Worm (Caenorhabditis elegans) whole organism, L4 larva: Measurements from ENCODE around the gene B0507.9.

Experiments
- ama-1 ChIP-seq: fragments of 150-350 bp; optimal IDR thresholded peaks from 2 replicates; lab custom pipeline; 2014; ENCODE audit warnings: inconsistent platforms, mixed read lengths
- ceh-62 ChIP-seq: sonication (generic microtip); optimal IDR thresholded peaks from 2 replicates; lab custom pipeline; 2017; ENCODE audit warnings: missing biosample characterization, missing genetic modification characterization
- daf-12 ChIP-seq: fragments of 150-350 bp; optimal IDR thresholded peaks from 2 replicates; lab custom pipeline; 2014; ENCODE audit warnings: missing biosample characterization, missing genetic modification reagents, missing genetic modification characterization
- egl-43 ChIP-seq: fragments of 200-800 bp; sonication (Bioruptor generic); IDR thresholded peaks from 2 replicates; pipeline ENCODE4 v1.3.6; 2022; ENCODE audit warnings: missing genetic modification reagents, missing genetic modification characterization, missing compliant biosample characterization
- unc-130 ChIP-seq: sonication (generic microtip); optimal IDR thresholded peaks from 2 replicates; lab custom pipeline; 2016; ENCODE audit warnings: missing genetic modification reagents, missing genetic modification characterization, missing compliant biosample characterization

DNA sequence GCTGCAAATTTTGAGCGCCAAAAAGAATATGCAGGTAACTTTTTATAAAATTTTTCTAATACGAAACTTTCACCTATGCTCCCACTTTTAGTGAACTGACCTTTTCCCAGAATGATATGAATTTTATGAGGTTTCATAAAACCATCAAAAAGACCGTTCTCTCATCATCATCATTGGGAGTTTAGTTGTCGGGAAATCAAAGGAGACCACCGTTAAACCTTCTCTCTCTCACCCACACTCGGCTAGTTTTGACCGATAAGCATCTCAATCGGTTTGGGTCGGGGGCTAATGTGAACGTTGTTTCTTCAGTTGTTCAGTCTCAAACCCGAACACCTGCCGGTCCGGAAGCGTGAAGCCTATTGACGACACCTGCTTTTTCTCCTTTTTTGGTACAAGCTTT is 30.4 kb upstream of the B0507.9 start:
- TF ChIP-seq daf-12 (tag; lab: Kevin White, UChicago) = no peak
- TF ChIP-seq egl-43 = no peak
- no peak for TF ChIP-seq ceh-62
- no peak for TF ChIP-seq unc-130 (GFP tag; lab: Kevin White, UChicago)
- no peak for TF ChIP-seq ama-1 (lab: Kevin White, UChicago)
